Worm (Caenorhabditis elegans) whole organism, L3 larva: Measurements from ENCODE around the gene F53B3.6.

Source experiments
- R02D3.7 ChIP-seq: fragments of 150-350 bp; optimal IDR thresholded peaks from 2 replicates; lab custom pipeline; 2014; ENCODE audit warnings: missing biosample characterization, missing genetic modification characterization
- aly-2 ChIP-seq: fragments of 150-350 bp; optimal IDR thresholded peaks from 2 replicates; lab custom pipeline; 2014; ENCODE audit warnings: missing biosample characterization, missing genetic modification characterization
- ceh-16 ChIP-seq: sonication (generic microtip); optimal IDR thresholded peaks from 2 replicates; lab custom pipeline; 2017; ENCODE audit warnings: missing biosample characterization, missing genetic modification characterization
- fkh-2 ChIP-seq: fragments of 150-350 bp; optimal IDR thresholded peaks from 2 replicates; lab custom pipeline; 2014; ENCODE audit warnings: missing biosample characterization, missing genetic modification reagents, missing genetic modification characterization
- hmg-11 ChIP-seq: sonication (generic microtip); optimal IDR thresholded peaks from 2 replicates; lab custom pipeline; 2016; ENCODE audit warnings: missing genetic modification characterization, missing compliant biosample characterization
- nfya-1 ChIP-seq: sonication (generic microtip); optimal IDR thresholded peaks from 2 replicates; lab custom pipeline; 2017; ENCODE audit warnings: missing genetic modification characterization, mild to moderate bottlenecking, missing compliant biosample characterization, antibody characterized with exemption, moderate library complexity; ENCODE audit not compliant: insufficient read depth
- nhr-11 ChIP-seq: fragments of 150-350 bp; optimal IDR thresholded peaks from 2 replicates; lab custom pipeline; 2014; ENCODE audit warnings: missing biosample characterization, missing genetic modification characterization
- nhr-237 ChIP-seq: fragments of 150-350 bp; optimal IDR thresholded peaks from 2 replicates; lab custom pipeline; 2014; ENCODE audit warnings: missing biosample characterization, missing genetic modification characterization
- nhr-76 ChIP-seq: fragments of 150-350 bp; sonication (generic microtip); optimal IDR thresholded peaks from 5 replicates; lab custom pipeline; 2014; ENCODE audit warnings: missing biosample characterization, missing genetic modification characterization
- pha-4 ChIP-seq: fragments of 150-350 bp; optimal IDR thresholded peaks from 2 replicates; lab custom pipeline; 2014; ENCODE audit warnings: missing biosample characterization, missing genetic modification reagents, missing genetic modification characterization
- snpc-4 ChIP-seq: fragments of 150-350 bp; optimal IDR thresholded peaks from 2 replicates; lab custom pipeline; 2014; ENCODE audit warnings: missing biosample characterization, missing genetic modification characterization
- tbx-2 ChIP-seq: sonication (generic microtip); optimal IDR thresholded peaks from 2 replicates; lab custom pipeline; 2016; ENCODE audit warnings: mild to moderate bottlenecking, missing genetic modification characterization, missing compliant biosample characterization
- unc-62 ChIP-seq: fragments of 150-350 bp; sonication (generic microtip); optimal IDR thresholded peaks from 4 replicates; lab custom pipeline; 2014; ENCODE audit warnings: missing biosample characterization, missing genetic modification reagents, missing genetic modification characterization

DNA sequence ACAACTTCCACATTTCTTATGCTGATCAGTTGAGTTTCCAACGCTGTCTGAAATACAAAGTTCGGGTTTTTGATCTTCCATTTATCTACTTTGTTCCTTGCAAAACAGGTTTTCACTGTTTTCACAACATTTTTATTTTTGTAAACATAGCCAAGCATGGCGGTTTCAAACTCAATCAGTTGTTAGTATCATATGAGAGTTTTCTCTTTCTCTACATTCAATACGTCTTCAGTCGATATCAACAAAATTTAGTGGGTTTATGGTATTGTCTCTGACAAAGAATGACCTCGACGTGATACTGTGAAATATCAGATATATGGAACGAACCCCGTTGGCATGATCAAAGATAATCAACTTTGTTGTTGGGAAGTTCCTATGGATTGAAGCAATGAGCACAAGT lies 31.6 kb downstream of the F53B3.6 start:
- TF ChIP-seq snpc-4 = no peak
- no peak for TF ChIP-seq hmg-11
- TF ChIP-seq nhr-11 (tag; lab: Kevin White, UChicago) = no peak
- no peak for TF ChIP-seq tbx-2 (tag; lab: Kevin White, UChicago)
- no peak for TF ChIP-seq pha-4 (tag; lab: Kevin White, UChicago)
- TF ChIP-seq R02D3.7 (tag; lab: Kevin White, UChicago) = no peak
- no peak for TF ChIP-seq nhr-76
- no peak for TF ChIP-seq unc-62
- no peak for TF ChIP-seq ceh-16
- TF ChIP-seq aly-2 = no peak
- TF ChIP-seq nhr-237 (tag; lab: Kevin White, UChicago) = no peak
- no peak for TF ChIP-seq fkh-2 (tag; lab: Kevin White, UChicago)
- TF ChIP-seq nfya-1 (tag; lab: Kevin White, UChicago) = no peak
